Worm (Caenorhabditis elegans) whole organism, young adult: ENCODE data around the gene arr-1.

Source experiments
- B0035.1 ChIP-seq: sonication (generic microtip); optimal IDR thresholded peaks from 2 replicates; lab custom pipeline; 2016; ENCODE audit warnings: missing genetic modification characterization, mild to moderate bottlenecking, missing compliant biosample characterization, missing genotype, missing genetic modification reagents
- B0261.1 ChIP-seq: sonication (generic microtip); optimal IDR thresholded peaks from 2 replicates; lab custom pipeline; 2016; ENCODE audit warnings: mild to moderate bottlenecking, missing genetic modification characterization, moderate library complexity, missing compliant biosample characterization
- C17E4.6 ChIP-seq: fragments of 200-800 bp; sonication (Bioruptor generic); IDR thresholded peaks from 2 replicates; pipeline ENCODE4 v1.3.6; 2022; ENCODE audit warnings: missing genetic modification reagents, missing genetic modification characterization, missing compliant biosample characterization
- K12H6.12 ChIP-seq: fragments of 200-800 bp; sonication (Bioruptor generic); optimal IDR thresholded peaks from 2 replicates; lab custom pipeline; 2018; ENCODE audit warnings: mild to moderate bottlenecking, missing genetic modification characterization, missing compliant biosample characterization
- Y53G8AR.9 ChIP-seq: fragments of 200-800 bp; sonication (Bioruptor generic); conservative IDR thresholded peaks from 2 replicates; pipeline ENCODE4 v1.3.6; 2022; ENCODE audit warnings: missing genetic modification reagents, missing genetic modification characterization, missing compliant biosample characterization
- Y56A3A.18 ChIP-seq: fragments of 200-800 bp; sonication (Bioruptor generic); IDR thresholded peaks from 2 replicates; pipeline ENCODE4 v1.3.6; 2022; ENCODE audit warnings: missing genetic modification reagents, missing genetic modification characterization, missing compliant biosample characterization
- ama-1 ChIP-seq, 3 experiments: fragments of 150-350 bp in 1 of 3; sonication (generic microtip) in 2 of 3; optimal IDR thresholded peaks; 2 replicates each; lab custom pipeline; 2014 to 2018; ENCODE audit warnings: missing biosample characterization in 2 of 3, missing genetic modification characterization in 2 of 3, missing genetic modification reagents in 2 of 3
- atf-7 ChIP-seq: sonication (generic microtip); optimal IDR thresholded peaks from 2 replicates; lab custom pipeline; 2017; ENCODE audit warnings: mild to moderate bottlenecking, missing genetic modification characterization, missing compliant biosample characterization
- attf-3 ChIP-seq: fragments of 200-800 bp; sonication (Bioruptor generic); conservative IDR thresholded peaks from 2 replicates; pipeline ENCODE4 v1.3.6; 2022; ENCODE audit warnings: missing genetic modification reagents, missing genetic modification characterization, missing compliant biosample characterization
- attf-5 ChIP-seq: fragments of 200-800 bp; sonication (Bioruptor generic); optimal IDR thresholded peaks from 2 replicates; lab custom pipeline; 2018; ENCODE audit warnings: mild to moderate bottlenecking, missing genetic modification characterization, missing compliant biosample characterization
- ceh-27 ChIP-seq: fragments of 200-800 bp; sonication (Bioruptor generic); optimal IDR thresholded peaks from 2 replicates; lab custom pipeline; 2018; ENCODE audit warnings: mild to moderate bottlenecking, missing genetic modification characterization, moderate library complexity, missing compliant biosample characterization
- dpff-1 ChIP-seq: sonication (generic microtip); optimal IDR thresholded peaks from 2 replicates; lab custom pipeline; 2017; ENCODE audit warnings: mild to moderate bottlenecking, missing genetic modification characterization, missing compliant biosample characterization
- dpl-1 ChIP-seq: fragments of 150-350 bp; optimal IDR thresholded peaks from 2 replicates; lab custom pipeline; 2014; ENCODE audit warnings: missing biosample characterization, missing genetic modification reagents, missing genetic modification characterization
- egl-18 ChIP-seq: fragments of 200-800 bp; sonication (Bioruptor generic); IDR thresholded peaks from 2 replicates; pipeline ENCODE4 v1.3.6; 2022; ENCODE audit warnings: missing genetic modification reagents, missing genetic modification characterization, missing compliant biosample characterization
- egrh-3 ChIP-seq: fragments of 200-800 bp; sonication (Bioruptor generic); IDR thresholded peaks from 2 replicates; pipeline ENCODE4 v1.3.6; 2022; ENCODE audit warnings: missing genetic modification reagents, missing genetic modification characterization, missing compliant biosample characterization
- hmg-20 ChIP-seq: fragments of 200-800 bp; sonication (Bioruptor generic); IDR thresholded peaks from 2 replicates; pipeline ENCODE4 v1.3.6; 2022; ENCODE audit warnings: missing genetic modification reagents, missing genetic modification characterization, missing compliant biosample characterization
- lin-35 ChIP-seq, 3 experiments: fragments of 150-350 bp in 2 of 3; sonication (generic microtip) in 1 of 3; optimal IDR thresholded peaks; 2 replicates each; lab custom pipeline; 2014 to 2018; ENCODE audit warnings: missing biosample characterization in 3 of 3, missing genetic modification characterization in 3 of 3, missing genetic modification reagents in 3 of 3
- lin-40 ChIP-seq: sonication (generic microtip); optimal IDR thresholded peaks from 2 replicates; lab custom pipeline; 2016; ENCODE audit warnings: missing genetic modification characterization, mild to moderate bottlenecking, missing compliant biosample characterization, missing genotype, missing genetic modification reagents
- madf-10 ChIP-seq: sonication (generic microtip); optimal IDR thresholded peaks from 2 replicates; lab custom pipeline; 2016; ENCODE audit warnings: mild to moderate bottlenecking, missing genetic modification characterization, missing compliant biosample characterization
- mcd-1 ChIP-seq: fragments of 200-800 bp; sonication (Bioruptor generic); IDR thresholded peaks from 2 replicates; pipeline ENCODE4 v1.3.6; 2022; ENCODE audit warnings: missing genetic modification reagents, missing genetic modification characterization, missing compliant biosample characterization
- mel-28 ChIP-seq: sonication (generic microtip); optimal IDR thresholded peaks from 2 replicates; lab custom pipeline; 2016; ENCODE audit warnings: borderline replicate concordance, mild to moderate bottlenecking, missing genetic modification characterization, missing compliant biosample characterization
- mes-4 ChIP-seq: sonication (generic microtip); optimal IDR thresholded peaks from 2 replicates; lab custom pipeline; 2016; ENCODE audit warnings: missing genotype, missing genetic modification characterization, missing compliant biosample characterization
- pbrm-1 ChIP-seq: fragments of 200-800 bp; sonication (Bioruptor generic); IDR thresholded peaks from 2 replicates; pipeline ENCODE4 v1.3.6; 2022; ENCODE audit warnings: missing genetic modification reagents, missing genetic modification characterization, missing compliant biosample characterization
- snpc-4 ChIP-seq, 5 experiments: fragments of 150-350 bp in 1 of 5; sonication (generic microtip) in 4 of 5; optimal IDR thresholded peaks; 2 replicates each; lab custom pipeline; 2014 to 2018; ENCODE audit warnings: missing genetic modification characterization in 5 of 5, missing biosample characterization in 3 of 5, antibody characterized with exemption in 2 of 5, mild to moderate bottlenecking in 2 of 5, missing compliant biosample characterization in 2 of 5, missing genotype in 2 of 5, moderate library complexity in 2 of 5, missing genetic modification reagents in 1 of 5
- unc-62 ChIP-seq: fragments of 150-350 bp; optimal IDR thresholded peaks from 2 replicates; lab custom pipeline; 2014; ENCODE audit warnings: missing biosample characterization, missing genetic modification reagents, missing genetic modification characterization
- zfh-2 ChIP-seq: fragments of 200-800 bp; sonication (Bioruptor generic); conservative IDR thresholded peaks from 2 replicates; pipeline ENCODE4 v1.3.6; 2022; ENCODE audit warnings: missing genetic modification reagents, missing genetic modification characterization, missing compliant biosample characterization
- ztf-22 ChIP-seq: fragments of 200-800 bp; sonication (Bioruptor generic); optimal IDR thresholded peaks from 2 replicates; lab custom pipeline; 2018; ENCODE audit warnings: mild to moderate bottlenecking, missing genetic modification characterization, moderate library complexity, missing compliant biosample characterization
- ztf-25 ChIP-seq: fragments of 200-800 bp; sonication (Bioruptor generic); IDR thresholded peaks from 2 replicates; pipeline ENCODE4 v1.3.6; 2022; ENCODE audit warnings: missing genetic modification reagents, missing genetic modification characterization, missing compliant biosample characterization

The arr-1 gene

DNA sequence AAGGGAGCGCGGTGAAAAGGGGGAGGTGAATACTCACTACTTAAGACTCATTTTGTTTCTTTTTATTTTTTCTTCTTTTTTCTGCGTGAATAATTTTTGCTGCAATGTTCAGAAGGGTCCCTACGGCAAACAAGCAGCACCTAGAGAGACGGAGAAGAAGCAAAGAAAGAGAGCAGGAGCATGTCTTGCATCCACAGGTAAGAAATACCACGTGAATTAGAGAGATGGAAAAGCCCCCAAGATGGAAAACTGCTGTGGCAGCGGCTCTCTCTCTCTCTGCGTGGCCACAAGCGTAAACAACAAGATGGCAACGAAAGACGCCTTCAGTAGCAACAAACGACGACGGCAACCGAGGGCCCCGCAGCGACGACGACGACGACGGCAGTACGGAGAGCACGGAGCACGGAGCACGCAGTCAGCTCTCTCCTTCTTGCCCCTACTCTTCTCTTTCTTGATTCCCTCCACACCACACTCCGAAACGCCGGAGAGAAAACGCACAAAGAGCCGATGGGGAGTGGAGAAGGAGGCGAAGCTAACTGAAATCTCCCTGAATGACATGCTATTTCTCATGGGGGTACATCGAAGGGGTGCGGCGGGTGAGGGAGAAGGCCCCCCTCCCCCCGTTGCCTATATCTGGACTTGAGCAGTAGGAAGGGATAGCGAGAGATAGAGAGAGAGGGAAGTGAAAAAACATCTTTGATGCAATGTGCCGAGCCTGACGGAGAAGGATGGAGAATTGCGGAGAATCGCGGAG is 42.2 kb downstream of the arr-1 start:
- no peak for TF ChIP-seq snpc-4 (GFP tag; optimal IDR thresholded peaks at IDR 0.05; lab: Kevin White, UChicago)
- peak in 2 of 4 experiments; percentile 37 to 41 for TF ChIP-seq snpc-4 (tag; optimal IDR thresholded peaks at IDR 0.05; lab: Kevin White, UChicago)
- TF ChIP-seq egrh-3 (GFP tag; lab: Robert Waterston, UW) = peak; percentile 47; the same call in 1 of the 2 replicates
- peak; percentile 86 for TF ChIP-seq K12H6.12 (tag; lab: Kevin White, UChicago)
- no peak for TF ChIP-seq mes-4 (tag; lab: Kevin White, UChicago)
- TF ChIP-seq zfh-2 = peak; percentile 95
- TF ChIP-seq lin-40 (tag; lab: Kevin White, UChicago) = peak; percentile 48
- TF ChIP-seq C17E4.6 (GFP tag; lab: Robert Waterston, UW) = no peak
- TF ChIP-seq atf-7 (tag; lab: Kevin White, UChicago) = peak; percentile 11
- no peak for TF ChIP-seq Y56A3A.18 (GFP tag; lab: Robert Waterston, UW)
- TF ChIP-seq lin-35 (GFP tag; optimal IDR thresholded peaks at IDR 0.05; lab: Kevin White, UChicago) = peak in 1 of 3 experiments; percentile 40
- 0 out of 2 replicates have a peak, but pooled peaks have one; percentile 14 for TF ChIP-seq pbrm-1 (GFP tag; lab: Robert Waterston, UW)
- TF ChIP-seq madf-10 (tag; lab: Kevin White, UChicago) = peak; percentile 69
- no peak for TF ChIP-seq B0261.1 (tag; lab: Kevin White, UChicago)
- no peak for TF ChIP-seq mcd-1 (GFP tag; lab: Robert Waterston, UW)
- peak; percentile 53; the same call in 1 of the 2 replicates for TF ChIP-seq hmg-20
- TF ChIP-seq ceh-27 (GFP tag; lab: Kevin White, UChicago) = peak; percentile 43
- peak; percentile 20 for TF ChIP-seq B0035.1

DNA sequence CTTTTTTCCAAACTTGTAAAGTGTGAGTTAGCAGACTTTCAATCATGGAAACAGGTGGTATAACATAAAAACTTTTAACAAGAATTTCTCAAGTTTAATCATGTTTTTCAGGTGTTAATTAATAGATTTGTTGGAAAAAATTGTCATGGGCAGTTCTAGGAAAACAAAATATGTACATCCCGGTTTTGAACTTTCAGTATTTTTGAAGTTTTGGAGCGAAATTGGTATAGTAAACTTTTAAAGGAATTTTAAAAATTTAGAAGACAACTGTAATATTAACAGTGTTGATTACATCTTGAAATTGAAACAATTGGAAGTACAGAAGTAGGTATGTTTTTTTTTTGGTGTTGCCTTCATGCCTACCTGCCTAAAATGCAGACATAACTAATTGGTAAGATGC is 44.1 kb downstream of the arr-1 start:
- TF ChIP-seq ama-1 (optimal IDR thresholded peaks at IDR 0.05; lab: Kevin White, UChicago) = no peak
- no peak for TF ChIP-seq ama-1 (GFP tag; optimal IDR thresholded peaks at IDR 0.05; lab: Kevin White, UChicago)
- no peak for TF ChIP-seq Y53G8AR.9 (GFP tag; lab: Robert Waterston, UW)
- TF ChIP-seq ztf-22 (GFP tag; lab: Kevin White, UChicago) = no peak
- TF ChIP-seq ztf-25 (GFP tag; lab: Robert Waterston, UW) = no peak
- TF ChIP-seq unc-62 (GFP tag; lab: Kevin White, UChicago) = no peak
- no peak for TF ChIP-seq pbrm-1 (GFP tag; lab: Robert Waterston, UW)
- TF ChIP-seq egl-18 = no peak
- TF ChIP-seq mel-28 (tag; lab: Kevin White, UChicago) = no peak
- TF ChIP-seq dpl-1 (GFP tag; lab: Kevin White, UChicago) = no peak
- TF ChIP-seq K12H6.12 (tag; lab: Kevin White, UChicago) = no peak
- TF ChIP-seq dpff-1 (tag; lab: Kevin White, UChicago) = no peak
- TF ChIP-seq attf-5 (GFP tag; lab: Kevin White, UChicago) = no peak
- no peak for TF ChIP-seq zfh-2
- no peak for TF ChIP-seq attf-3 (GFP tag; lab: Robert Waterston, UW)
- no peak for TF ChIP-seq lin-35 (GFP tag; optimal IDR thresholded peaks at IDR 0.05; lab: Kevin White, UChicago)
